Fruit fly (Drosophila melanogaster) whole organism, embryonic: ENCODE results near the gene CG9471.

Source experiments
- CG1024 ChIP-seq: fragments of 200-800 bp; sonication (Bioruptor generic); IDR thresholded peaks from 2 replicates; pipeline ENCODE4 v1.3.6; 2022; ENCODE audit warnings: missing biosample characterization, missing genetic modification characterization
- CG12104 ChIP-seq: fragments of 200-800 bp; sonication (Bioruptor generic); optimal IDR thresholded peaks from 3 replicates; lab custom pipeline; 2016; ENCODE audit warnings: missing biosample characterization, missing genetic modification characterization
- CG14441 ChIP-seq: fragments of 200-800 bp; sonication (Bioruptor generic); IDR thresholded peaks from 2 replicates; pipeline ENCODE4 v1.3.6; 2022; ENCODE audit warnings: missing biosample characterization, missing genetic modification characterization
- CG1529 ChIP-seq: fragments of 200-800 bp; sonication (Bioruptor generic); optimal IDR thresholded peaks from 3 replicates; lab custom pipeline; 2018; ENCODE audit warnings: missing biosample characterization, missing genetic modification characterization
- CG15479 ChIP-seq: fragments of 200-800 bp; sonication (Bioruptor generic); optimal IDR thresholded peaks from 3 replicates; lab custom pipeline; 2019; ENCODE audit warnings: missing biosample characterization, mild to moderate bottlenecking, missing genetic modification characterization, moderate library complexity
- CG15696 ChIP-seq: fragments of 200-800 bp; sonication (Bioruptor generic); optimal IDR thresholded peaks from 2 replicates; lab custom pipeline; 2019; ENCODE audit warnings: missing biosample characterization, mild to moderate bottlenecking, missing genetic modification characterization, moderate library complexity
- CG16813 ChIP-seq: fragments of 200-800 bp; sonication (Bioruptor generic); IDR thresholded peaks from 3 replicates; pipeline ENCODE4 v1.3.6; 2022; ENCODE audit warnings: missing biosample characterization, missing genetic modification characterization; ENCODE audit not compliant: partially characterized antibody
- CG17359 ChIP-seq: fragments of 200-800 bp; sonication (Bioruptor generic); optimal IDR thresholded peaks from 3 replicates; lab custom pipeline; 2018; ENCODE audit warnings: missing biosample characterization, mild to moderate bottlenecking, missing genetic modification characterization, moderate library complexity
- CG18599 ChIP-seq: fragments of 200-800 bp; sonication (Bioruptor generic); optimal IDR thresholded peaks from 3 replicates; lab custom pipeline; 2017; ENCODE audit warnings: missing biosample characterization, missing genetic modification characterization, mild to moderate bottlenecking, moderate library complexity, missing genetic modification reagents
- CG30403 ChIP-seq: fragments of 200-800 bp; sonication (Bioruptor generic); optimal IDR thresholded peaks from 3 replicates; lab custom pipeline; 2016; ENCODE audit warnings: missing biosample characterization, missing genetic modification characterization
- CG3065 ChIP-seq: fragments of 200-800 bp; sonication (Bioruptor generic); optimal IDR thresholded peaks from 2 replicates; lab custom pipeline; 2016; ENCODE audit warnings: missing biosample characterization, missing genetic modification characterization
- CG32767 ChIP-seq: fragments of 200-800 bp; sonication (Bioruptor generic); IDR thresholded peaks from 2 replicates; pipeline ENCODE4 v1.3.6; 2022; ENCODE audit warnings: missing biosample characterization, missing genetic modification characterization
- CG4424 ChIP-seq: fragments of 200-800 bp; sonication (Bioruptor generic); optimal IDR thresholded peaks from 3 replicates; lab custom pipeline; 2016; ENCODE audit warnings: missing biosample characterization, missing genetic modification characterization
- CG6272 ChIP-seq: fragments of 200-800 bp; sonication (Bioruptor generic); IDR thresholded peaks from 2 replicates; pipeline ENCODE4 v1.3.6; 2022; ENCODE audit warnings: missing biosample characterization, missing genetic modification characterization
- CG9932 ChIP-seq: fragments of 200-800 bp; sonication (Bioruptor generic); IDR thresholded peaks from 2 replicates; pipeline ENCODE4 v1.3.6; 2022; ENCODE audit warnings: missing biosample characterization, missing genetic modification characterization
- CHES-1-like ChIP-seq: fragments of 200-800 bp; sonication (Bioruptor generic); optimal IDR thresholded peaks from 2 replicates; lab custom pipeline; 2016; ENCODE audit warnings: missing biosample characterization, missing genetic modification characterization
- CoRest ChIP-seq: fragments of 200-800 bp; sonication (Bioruptor generic); optimal IDR thresholded peaks from 3 replicates; lab custom pipeline; 2018; ENCODE audit warnings: missing biosample characterization, mild to moderate bottlenecking, missing genetic modification characterization, moderate library complexity
- Dad ChIP-seq: fragments of 200-800 bp; sonication (Bioruptor generic); optimal IDR thresholded peaks from 3 replicates; lab custom pipeline; 2016; ENCODE audit warnings: missing biosample characterization, missing genetic modification characterization
- Ets65A ChIP-seq: fragments of 200-800 bp; sonication (Bioruptor generic); peaks from one replicate; lab custom pipeline; 2016; ENCODE audit warnings: missing biosample characterization, missing genetic modification characterization
- Fer3 ChIP-seq: fragments of 200-800 bp; sonication (Bioruptor generic); optimal IDR thresholded peaks from 2 replicates; lab custom pipeline; 2018; ENCODE audit warnings: missing biosample characterization, mild to moderate bottlenecking, missing genetic modification characterization, moderate library complexity
- HLH3B ChIP-seq: fragments of 200-800 bp; sonication (Bioruptor generic); IDR thresholded peaks from 2 replicates; pipeline ENCODE4 v1.3.6; 2022; ENCODE audit warnings: missing biosample characterization, missing genetic modification characterization
- Hsf ChIP-seq: fragments of 200-800 bp; sonication (Bioruptor generic); optimal IDR thresholded peaks from 3 replicates; lab custom pipeline; 2016; ENCODE audit warnings: missing biosample characterization, missing genetic modification characterization
- Lhr ChIP-seq: fragments of 200-800 bp; sonication (Bioruptor generic); optimal IDR thresholded peaks from 3 replicates; lab custom pipeline; 2017; ENCODE audit warnings: mild to moderate bottlenecking, missing biosample characterization, missing genetic modification reagents, missing genetic modification characterization
- Max ChIP-seq: fragments of 200-800 bp; sonication (Bioruptor generic); optimal IDR thresholded peaks from 2 replicates; lab custom pipeline; 2016; ENCODE audit warnings: missing biosample characterization, mild to moderate bottlenecking, missing genetic modification characterization
- Nf-YB ChIP-seq: fragments of 200-800 bp; sonication (Bioruptor generic); optimal IDR thresholded peaks from 3 replicates; lab custom pipeline; 2019; ENCODE audit warnings: missing biosample characterization, mild to moderate bottlenecking, missing genetic modification characterization, moderate library complexity
- Side ChIP-seq: fragments of 200-800 bp; sonication (Bioruptor generic); optimal IDR thresholded peaks from 2 replicates; lab custom pipeline; 2016; ENCODE audit warnings: missing biosample characterization, missing genetic modification characterization
- Xrp1 ChIP-seq: fragments of 200-800 bp; sonication (Bioruptor generic); IDR thresholded peaks from 2 replicates; pipeline ENCODE4 v1.3.6; 2022; ENCODE audit warnings: missing biosample characterization, missing genetic modification characterization
- ac ChIP-seq: fragments of 200-800 bp; sonication (Bioruptor generic); optimal IDR thresholded peaks from 3 replicates; lab custom pipeline; 2017; ENCODE audit warnings: missing biosample characterization, mild to moderate bottlenecking, missing genetic modification characterization
- bsh ChIP-seq, 2 experiments: fragments of 200-800 bp; sonication (Bioruptor generic); optimal IDR thresholded peaks; 2 replicates each; lab custom pipeline; 2017 to 2018; ENCODE audit warnings: mild to moderate bottlenecking in 2 of 2, missing biosample characterization in 2 of 2, missing genetic modification characterization in 2 of 2, moderate library complexity in 1 of 2
- caup ChIP-seq: fragments of 200-800 bp; sonication (Bioruptor generic); optimal IDR thresholded peaks from 3 replicates; lab custom pipeline; 2017; ENCODE audit warnings: missing biosample characterization, mild to moderate bottlenecking, missing genetic modification characterization, moderate library complexity; ENCODE audit not compliant: severe bottlenecking
- chif ChIP-seq, 2 experiments: fragments of 200-800 bp; sonication (Bioruptor generic); optimal IDR thresholded peaks; 3 replicates each; lab custom pipeline; 2016; ENCODE audit warnings: missing biosample characterization in 2 of 2, missing genetic modification characterization in 2 of 2
- chinmo ChIP-seq: fragments of 200-800 bp; sonication (Bioruptor generic); IDR thresholded peaks from 4 replicates; pipeline ENCODE4 v1.3.6; 2022; ENCODE audit warnings: missing biosample characterization, missing genetic modification characterization; ENCODE audit not compliant: partially characterized antibody
- chn ChIP-seq: fragments of 200-800 bp; sonication (Bioruptor generic); optimal IDR thresholded peaks from 2 replicates; lab custom pipeline; 2016; ENCODE audit warnings: missing biosample characterization, missing genetic modification characterization
- ems ChIP-seq: fragments of 200-800 bp; sonication (Bioruptor generic); optimal IDR thresholded peaks from 3 replicates; lab custom pipeline; 2016; ENCODE audit warnings: missing biosample characterization, missing genetic modification characterization
- eyg ChIP-seq: fragments of 200-800 bp; sonication (Bioruptor generic); optimal IDR thresholded peaks from 3 replicates; lab custom pipeline; 2016; ENCODE audit warnings: missing biosample characterization, missing genetic modification characterization
- fd96Cb ChIP-seq: fragments of 200-800 bp; sonication (Bioruptor generic); optimal IDR thresholded peaks from 2 replicates; lab custom pipeline; 2018; ENCODE audit warnings: missing biosample characterization, mild to moderate bottlenecking, missing genetic modification characterization, moderate library complexity
- lola ChIP-seq, 3 experiments: fragments of >200 bp in 2 of 3; fragments of 200-800 bp in 1 of 3; sonication (Bioruptor generic) in 1 of 3; optimal IDR thresholded peaks; 2 replicates each; lab custom pipeline; 2017 to 2019; ENCODE audit warnings: missing biosample characterization in 3 of 3, missing genetic modification characterization in 3 of 3, mild to moderate bottlenecking in 1 of 3, moderate library complexity in 1 of 3
- nom ChIP-seq: fragments of 200-800 bp; sonication (Bioruptor generic); optimal IDR thresholded peaks from 2 replicates; lab custom pipeline; 2017; ENCODE audit warnings: missing biosample characterization, missing genetic modification characterization, mild to moderate bottlenecking, moderate library complexity, missing genetic modification reagents
- onecut ChIP-seq: fragments of 200-800 bp; sonication (Bioruptor generic); IDR thresholded peaks from 2 replicates; pipeline ENCODE4 v1.3.6; 2022; ENCODE audit warnings: missing biosample characterization, missing genetic modification characterization
- pho ChIP-seq: fragments of 200-800 bp; sonication (Bioruptor generic); optimal IDR thresholded peaks from 2 replicates; lab custom pipeline; 2016; ENCODE audit warnings: missing biosample characterization, missing genetic modification characterization
- pnt ChIP-seq: fragments of 200-800 bp; sonication (Bioruptor generic); optimal IDR thresholded peaks from 3 replicates; lab custom pipeline; 2016; ENCODE audit warnings: missing biosample characterization, missing genetic modification characterization
- pros ChIP-seq: fragments of 200-800 bp; sonication (Bioruptor generic); optimal IDR thresholded peaks from 3 replicates; lab custom pipeline; 2019; ENCODE audit warnings: missing biosample characterization, mild to moderate bottlenecking, missing genetic modification characterization, moderate library complexity
- pum ChIP-seq: fragments of 200-800 bp; sonication (Bioruptor generic); optimal IDR thresholded peaks from 2 replicates; lab custom pipeline; 2016; ENCODE audit warnings: missing biosample characterization, missing genetic modification characterization
- slbo ChIP-seq: fragments of 200-800 bp; sonication (Bioruptor generic); IDR thresholded peaks from 2 replicates; pipeline ENCODE4 v1.3.6; 2022; ENCODE audit warnings: missing biosample characterization, missing genetic modification characterization
- sqz ChIP-seq: fragments of 200-800 bp; sonication (Bioruptor generic); optimal IDR thresholded peaks from 3 replicates; lab custom pipeline; 2018; ENCODE audit warnings: missing biosample characterization, mild to moderate bottlenecking, missing genetic modification characterization
- tin ChIP-seq: fragments of 200-800 bp; sonication (Bioruptor generic); optimal IDR thresholded peaks from 3 replicates; lab custom pipeline; 2016; ENCODE audit warnings: missing biosample characterization, missing genetic modification characterization
- vfl ChIP-seq: fragments of 200-800 bp; sonication (Bioruptor generic); optimal IDR thresholded peaks from 2 replicates; lab custom pipeline; 2016; ENCODE audit warnings: missing biosample characterization, missing genetic modification characterization
- vnd ChIP-seq: fragments of 200-800 bp; sonication (Bioruptor generic); IDR thresholded peaks from 3 replicates; pipeline ENCODE4 v1.3.6; 2022; ENCODE audit warnings: missing biosample characterization, missing genetic modification characterization; ENCODE audit not compliant: partially characterized antibody
- wek ChIP-seq: fragments of 200-800 bp; sonication (Bioruptor generic); optimal IDR thresholded peaks from 3 replicates; lab custom pipeline; 2018; ENCODE audit warnings: missing biosample characterization, mild to moderate bottlenecking, missing genetic modification characterization, moderate library complexity

Gene CG9471

DNA sequence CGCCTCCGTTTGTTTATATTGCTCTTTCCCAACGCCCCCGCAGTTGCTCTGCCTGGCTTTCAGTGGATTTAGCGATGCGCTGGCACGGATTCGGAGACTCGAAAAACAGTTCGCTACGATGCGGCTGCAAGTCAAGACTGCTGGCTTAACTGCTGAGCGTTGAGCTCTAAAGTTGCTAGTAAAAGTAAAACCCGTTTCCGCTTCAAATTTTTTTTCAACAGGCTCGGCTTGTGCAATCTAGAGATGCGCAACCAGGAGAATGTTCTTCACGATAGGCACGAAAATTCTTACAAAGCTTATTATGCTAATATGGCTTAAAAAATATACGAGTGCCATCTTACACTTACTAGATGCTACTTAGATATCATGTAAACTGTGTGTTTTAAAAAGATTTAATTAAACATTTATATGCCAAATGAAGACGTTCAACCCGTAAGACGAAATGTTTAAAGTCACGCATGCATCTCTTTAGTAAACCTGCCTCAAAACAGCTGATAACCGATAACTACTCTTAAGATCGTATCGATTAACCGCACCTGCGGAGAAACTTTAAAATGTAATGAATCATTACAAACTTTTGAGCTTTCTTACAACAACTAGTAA, 24.0 kb downstream of the CG9471 start, which contains the start of gene CG12948 (continued):
- TF ChIP-seq CG32767 (no peak), wek (GFP tag; lab: Kevin White, UChicago) (no peak), CG12104 (GFP tag; lab: Kevin White, UChicago) (peak; percentile 4), chn (GFP tag; lab: Kevin White, UChicago) (peak; percentile 21), Fer3 (tag; lab: Kevin White, UChicago) (peak; percentile 55), CoRest (peak; percentile 58), Dad (GFP tag; lab: Kevin White, UChicago) (peak; percentile 53), CG1024 (GFP tag; lab: Robert Waterston, UW) (no peak), ems (peak; percentile 11), vnd (GFP tag; lab: Robert Waterston, UW) (peak; percentile 86), CG16813 (peak; percentile 89), slbo (peak; percentile 67), Hsf (GFP tag; lab: Kevin White, UChicago) (peak; percentile 54), CG1529 (peak; percentile 13), sqz (GFP tag; lab: Kevin White, UChicago) (peak; percentile 97), tin (GFP tag; lab: Kevin White, UChicago) (peak; percentile 50), pros (peak; percentile 62), CG9932 (GFP tag; lab: Robert Waterston, UW) (peak; percentile 77), fd96Cb (tag; lab: Kevin White, UChicago) (peak; percentile 3), caup (GFP tag; lab: Kevin White, UChicago) (no peak), CG15696 (peak; percentile 57), CG30403 (peak; percentile 72), chinmo (GFP tag; lab: Robert Waterston, UW) (peak; percentile 90), Max (peak; percentile 52), HLH3B (GFP tag; lab: Robert Waterston, UW) (0 out of 2 replicates have a peak, but pooled peaks have one; percentile 16), bsh (GFP tag; optimal IDR thresholded peaks at IDR 0.05; lab: Kevin White, UChicago) (peak in 1 of 2 experiments; percentile 45), CG6272 (GFP tag; lab: Robert Waterston, UW) (peak; percentile 46; the same call in 1 of the 2 replicates), pho (GFP tag; lab: Kevin White, UChicago) (peak; percentile 40), eyg (GFP tag; lab: Kevin White, UChicago) (no peak), Ets65A (peak; percentile 73), Xrp1 (GFP tag; lab: Robert Waterston, UW) (peak; percentile 56), CG17359 (tag; lab: Kevin White, UChicago) (peak; percentile 39), CG15479 (GFP tag; lab: Kevin White, UChicago) (peak; percentile 46), Lhr (GFP tag; lab: Kevin White, UChicago) (no peak), Nf-YB (GFP tag; lab: Kevin White, UChicago) (peak; percentile 17), Side (GFP tag; lab: Kevin White, UChicago) (peak; percentile 19), CHES-1-like (GFP tag; lab: Kevin White, UChicago) (peak; percentile 11), chif (GFP tag; optimal IDR thresholded peaks at IDR 0.05; lab: Kevin White, UChicago) (peak in 1 of 2 experiments; percentile 63), lola (GFP tag; optimal IDR thresholded peaks at IDR 0.05; lab: Kevin White, UChicago) (peak in 1 of 3 experiments; percentile 63), CG4424 (GFP tag; lab: Kevin White, UChicago) (peak; percentile 54), vfl (GFP tag; lab: Kevin White, UChicago) (peak; percentile 39), onecut (GFP tag; lab: Robert Waterston, UW) (0 out of 2 replicates have a peak, but pooled peaks have one; percentile 19), ac (GFP tag; lab: Kevin White, UChicago) (no peak), nom (peak; percentile 65), CG14441 (GFP tag; lab: Robert Waterston, UW) (0 out of 2 replicates have a peak, but pooled peaks have one; percentile 10), CG18599 (no peak), pnt (peak; percentile 25), CG3065 (GFP tag; lab: Kevin White, UChicago) (no peak), pum (GFP tag; lab: Kevin White, UChicago) (peak; percentile 16)
